Worm (Caenorhabditis elegans) whole organism, young adult: ENCODE data around the gene Y15E3A.3.

ENCODE experiments used
- B0261.1 ChIP-seq: sonication (generic microtip); optimal IDR thresholded peaks from 2 replicates; lab custom pipeline; 2016; ENCODE audit warnings: mild to moderate bottlenecking, missing genetic modification characterization, moderate library complexity, missing compliant biosample characterization
- C17E4.6 ChIP-seq: fragments of 200-800 bp; sonication (Bioruptor generic); IDR thresholded peaks from 2 replicates; pipeline ENCODE4 v1.3.6; 2022; ENCODE audit warnings: missing genetic modification reagents, missing genetic modification characterization, missing compliant biosample characterization
- F49E8.2 ChIP-seq: sonication (generic microtip); optimal IDR thresholded peaks from 3 replicates; lab custom pipeline; 2017; ENCODE audit warnings: missing genetic modification characterization, mild to moderate bottlenecking, missing compliant biosample characterization, antibody characterized with exemption, moderate library complexity; ENCODE audit not compliant: insufficient read depth
- F55B11.4 ChIP-seq: sonication (generic microtip); optimal IDR thresholded peaks from 2 replicates; lab custom pipeline; 2016; ENCODE audit warnings: missing compliant biosample characterization, missing genetic modification characterization, borderline replicate concordance; ENCODE audit not compliant: insufficient read depth
- F57C9.4 ChIP-seq: sonication (generic microtip); optimal IDR thresholded peaks from 2 replicates; lab custom pipeline; 2017; ENCODE audit warnings: mild to moderate bottlenecking, missing genetic modification characterization, missing compliant biosample characterization
- K11D2.4 ChIP-seq: fragments of 200-800 bp; sonication (Bioruptor generic); IDR thresholded peaks from 2 replicates; pipeline ENCODE4 v1.3.6; 2022; ENCODE audit warnings: missing genetic modification reagents, missing genetic modification characterization, missing compliant biosample characterization
- K12H6.12 ChIP-seq: fragments of 200-800 bp; sonication (Bioruptor generic); optimal IDR thresholded peaks from 2 replicates; lab custom pipeline; 2018; ENCODE audit warnings: mild to moderate bottlenecking, missing genetic modification characterization, missing compliant biosample characterization
- atf-7 ChIP-seq: sonication (generic microtip); optimal IDR thresholded peaks from 2 replicates; lab custom pipeline; 2017; ENCODE audit warnings: mild to moderate bottlenecking, missing genetic modification characterization, missing compliant biosample characterization
- dox-1 ChIP-seq: fragments of 200-800 bp; sonication (Bioruptor generic); IDR thresholded peaks from 2 replicates; pipeline ENCODE4 v1.3.6; 2022; ENCODE audit warnings: missing genetic modification reagents, missing genetic modification characterization, missing compliant biosample characterization
- hlh-12 ChIP-seq: sonication (generic microtip); optimal IDR thresholded peaks from 2 replicates; lab custom pipeline; 2016; ENCODE audit warnings: missing genetic modification characterization, missing compliant biosample characterization
- hmg-1.2 ChIP-seq: fragments of 200-800 bp; sonication (Bioruptor generic); IDR thresholded peaks from 2 replicates; pipeline ENCODE4 v1.3.6; 2022; ENCODE audit warnings: missing genetic modification reagents, missing genetic modification characterization, missing compliant biosample characterization
- lin-40 ChIP-seq: sonication (generic microtip); optimal IDR thresholded peaks from 2 replicates; lab custom pipeline; 2016; ENCODE audit warnings: missing genetic modification characterization, mild to moderate bottlenecking, missing compliant biosample characterization, missing genotype, missing genetic modification reagents
- madf-8 ChIP-seq: fragments of 200-800 bp; sonication (Bioruptor generic); conservative IDR thresholded peaks from 2 replicates; pipeline ENCODE4 v1.3.6; 2022; ENCODE audit warnings: missing genetic modification reagents, missing genetic modification characterization, missing compliant biosample characterization
- mel-28 ChIP-seq: sonication (generic microtip); optimal IDR thresholded peaks from 2 replicates; lab custom pipeline; 2016; ENCODE audit warnings: borderline replicate concordance, mild to moderate bottlenecking, missing genetic modification characterization, missing compliant biosample characterization
- mxl-1 ChIP-seq: sonication (generic microtip); optimal IDR thresholded peaks from 2 replicates; lab custom pipeline; 2016; ENCODE audit warnings: missing genetic modification characterization, missing compliant biosample characterization
- nfya-2 ChIP-seq: fragments of 200-800 bp; sonication (Bioruptor generic); IDR thresholded peaks from 2 replicates; pipeline ENCODE4 v1.3.6; 2022; ENCODE audit warnings: missing genetic modification reagents, missing genetic modification characterization, missing compliant biosample characterization
- nfyb-1 ChIP-seq: fragments of 200-800 bp; sonication (Bioruptor generic); IDR thresholded peaks from 2 replicates; pipeline ENCODE4 v1.3.6; 2022; ENCODE audit warnings: missing genetic modification reagents, missing genetic modification characterization, missing compliant biosample characterization
- nhr-120 ChIP-seq: fragments of 200-800 bp; sonication (Bioruptor generic); IDR thresholded peaks from 2 replicates; pipeline ENCODE4 v1.3.6; 2022; ENCODE audit warnings: missing genetic modification characterization, missing compliant biosample characterization
- nhr-80 ChIP-seq: sonication (generic microtip); optimal IDR thresholded peaks from 2 replicates; lab custom pipeline; 2016; ENCODE audit warnings: missing genetic modification characterization, missing compliant biosample characterization
- pbrm-1 ChIP-seq: fragments of 200-800 bp; sonication (Bioruptor generic); IDR thresholded peaks from 2 replicates; pipeline ENCODE4 v1.3.6; 2022; ENCODE audit warnings: missing genetic modification reagents, missing genetic modification characterization, missing compliant biosample characterization
- rpc-1 ChIP-seq, 2 experiments: fragments of 150-350 bp in 1 of 2; sonication (generic microtip) in 1 of 2; optimal IDR thresholded peaks; 2 replicates each; lab custom pipeline; 2014 to 2018; ENCODE audit warnings: missing biosample characterization in 1 of 2, missing genetic modification characterization in 1 of 2, missing genetic modification reagents in 1 of 2, missing genotype in 1 of 2
- snpc-1.1 ChIP-seq: sonication (generic microtip); optimal IDR thresholded peaks from 2 replicates; lab custom pipeline; 2017; ENCODE audit warnings: missing genetic modification characterization, mild to moderate bottlenecking, missing compliant biosample characterization, antibody characterized with exemption, moderate library complexity, missing genotype, missing genetic modification reagents; ENCODE audit not compliant: insufficient read depth
- snpc-3.4 ChIP-seq: sonication (generic microtip); optimal IDR thresholded peaks from 2 replicates; lab custom pipeline; 2017; ENCODE audit warnings: missing genetic modification characterization, mild to moderate bottlenecking, missing compliant biosample characterization, antibody characterized with exemption, moderate library complexity, missing genotype, missing genetic modification reagents
- snpc-4 ChIP-seq, 5 experiments: fragments of 150-350 bp in 1 of 5; sonication (generic microtip) in 4 of 5; optimal IDR thresholded peaks; 2 replicates each; lab custom pipeline; 2014 to 2018; ENCODE audit warnings: missing genetic modification characterization in 5 of 5, missing biosample characterization in 3 of 5, antibody characterized with exemption in 2 of 5, mild to moderate bottlenecking in 2 of 5, missing compliant biosample characterization in 2 of 5, missing genotype in 2 of 5, moderate library complexity in 2 of 5, missing genetic modification reagents in 1 of 5
- somi-1 ChIP-seq: fragments of 200-800 bp; sonication (Bioruptor generic); optimal IDR thresholded peaks from 2 replicates; lab custom pipeline; 2018; ENCODE audit warnings: mild to moderate bottlenecking, missing genetic modification characterization, missing compliant biosample characterization
- tbp1 ChIP-seq: fragments of 200-800 bp; sonication (Bioruptor generic); optimal IDR thresholded peaks from 2 replicates; lab custom pipeline; 2018; ENCODE audit warnings: mild to moderate bottlenecking, missing genetic modification characterization, missing compliant biosample characterization
- zfh-2 ChIP-seq: fragments of 200-800 bp; sonication (Bioruptor generic); conservative IDR thresholded peaks from 2 replicates; pipeline ENCODE4 v1.3.6; 2022; ENCODE audit warnings: missing genetic modification reagents, missing genetic modification characterization, missing compliant biosample characterization

The Y15E3A.3 gene

ce11 chrX:15352871-15353270 is 27.3 kb upstream of the Y15E3A.3 start:
- TF ChIP-seq mxl-1 (tag; lab: Kevin White, UChicago) (no peak), tbp1 (peak; percentile 20), zfh-2 (GFP tag; lab: Robert Waterston, UW) (0 out of 2 replicates have a peak, but pooled peaks have one; percentile 35), rpc-1 (optimal IDR thresholded peaks at IDR 0.05; lab: Kevin White, UChicago) (peak; percentile 22), rpc-1 (tag; optimal IDR thresholded peaks at IDR 0.05; lab: Kevin White, UChicago) (peak; percentile 61), somi-1 (GFP tag; lab: Kevin White, UChicago) (no peak), dox-1 (GFP tag; lab: Robert Waterston, UW) (no peak)

ce11 chrX:15347680-15348079 is 22.1 kb upstream of the Y15E3A.3 start:
- TF ChIP-seq nfya-2 (GFP tag; lab: Robert Waterston, UW): no peak
- TF ChIP-seq atf-7 (tag; lab: Kevin White, UChicago): peak; percentile 79

- TF ChIP-seq K11D2.4: 0 out of 2 replicates have a peak, but pooled peaks have one; percentile 24
- peak; percentile 33 for TF ChIP-seq lin-40 (tag; lab: Kevin White, UChicago)
- TF ChIP-seq F57C9.4 (tag; lab: Kevin White, UChicago): no peak
- TF ChIP-seq nhr-120 (GFP tag; lab: Robert Waterston, UW): no peak
- TF ChIP-seq F49E8.2 (tag; lab: Kevin White, UChicago): no peak
- peak; percentile 59 for TF ChIP-seq atf-7 (tag; lab: Kevin White, UChicago)
- peak; percentile 89 for TF ChIP-seq hmg-1.2 (GFP tag; lab: Robert Waterston, UW)
- TF ChIP-seq C17E4.6 (GFP tag; lab: Robert Waterston, UW): no peak
- TF ChIP-seq K12H6.12 (tag; lab: Kevin White, UChicago): peak; percentile 31
- no peak for TF ChIP-seq pbrm-1
- no peak for TF ChIP-seq madf-8 (GFP tag; lab: Robert Waterston, UW)
- peak; percentile 81 for TF ChIP-seq snpc-4 (GFP tag; optimal IDR thresholded peaks at IDR 0.05; lab: Kevin White, UChicago)
- peak; percentile 85 to 97 (median 94) for TF ChIP-seq snpc-4 (tag; optimal IDR thresholded peaks at IDR 0.05; lab: Kevin White, UChicago)
- TF ChIP-seq zfh-2 (GFP tag; lab: Robert Waterston, UW): peak; percentile 53
- TF ChIP-seq B0261.1 (tag; lab: Kevin White, UChicago): no peak
- no peak for TF ChIP-seq hlh-12 (tag; lab: Kevin White, UChicago)
- TF ChIP-seq snpc-3.4 (tag; lab: Kevin White, UChicago): no peak
- peak; percentile 82 for TF ChIP-seq snpc-1.1
- TF ChIP-seq somi-1 (GFP tag; lab: Kevin White, UChicago): peak; percentile 72
- TF ChIP-seq nhr-80 (tag; lab: Kevin White, UChicago): peak; percentile 51
- TF ChIP-seq, all 124 proteins: peak for 10
These were observed 20.0 kb upstream of the Y15E3A.3 start for ce11 chrX:15345346-15346198.

- TF ChIP-seq F55B11.4 (tag; lab: Kevin White, UChicago) (no peak), mel-28 (tag; lab: Kevin White, UChicago) (no peak), snpc-4 (GFP tag; optimal IDR thresholded peaks at IDR 0.05; lab: Kevin White, UChicago) (no peak), snpc-4 (tag; optimal IDR thresholded peaks at IDR 0.05; lab: Kevin White, UChicago) (no peak), nfyb-1 (GFP tag; lab: Robert Waterston, UW) (0 out of 2 replicates have a peak, but pooled peaks have one; percentile 14)
These were observed 18.4 kb upstream of the Y15E3A.3 start for ce11 chrX:15343971-15344370.
